Fruit fly (Drosophila melanogaster): Measurements from ENCODE around the gene jdp.

DNA sequence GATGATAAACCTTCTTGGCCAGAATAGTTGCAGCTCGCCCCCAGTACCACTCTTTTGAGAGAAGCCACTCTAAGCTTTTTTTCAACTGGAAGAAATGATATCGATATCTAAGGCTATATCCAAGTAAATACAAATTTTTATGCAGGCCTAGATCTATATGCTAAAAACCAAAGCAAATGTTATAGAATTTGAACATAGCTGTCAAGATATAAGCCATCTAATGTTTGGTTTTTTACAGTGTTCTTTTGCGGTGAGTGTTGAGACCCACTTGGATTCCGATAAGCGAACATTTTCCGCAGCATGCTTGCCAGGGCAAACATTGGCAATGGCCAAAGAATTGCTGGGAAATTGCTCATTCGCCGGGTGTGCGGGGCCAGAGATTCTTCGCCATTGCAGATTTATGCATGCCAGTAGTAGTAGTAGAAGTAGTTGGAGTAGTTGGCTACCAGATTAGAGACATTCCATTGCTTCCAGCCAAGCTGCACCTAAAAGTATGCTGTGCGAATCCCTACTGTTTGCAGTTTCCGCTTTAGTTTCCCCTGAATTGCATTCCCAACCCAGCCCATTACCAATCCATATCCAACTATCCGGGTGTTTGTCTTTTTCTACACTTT is 2.0 kb upstream of the jdp start:
- TF ChIP-seq Ets98B (GFP tag; IDR thresholded peaks at IDR 0.05) = no peak
- TF ChIP-seq Pif1A (GFP tag; optimal IDR thresholded peaks at IDR 0.05) = no peak
- TF ChIP-seq CG9948 (tag; optimal IDR thresholded peaks at IDR 0.05) = no peak
- TF ChIP-seq CG8301 (tag; optimal IDR thresholded peaks at IDR 0.05) = no peak
- no peak for TF ChIP-seq CG4496 (GFP tag; IDR thresholded peaks at IDR 0.05)
- TF ChIP-seq Pif1B (GFP tag; optimal IDR thresholded peaks at IDR 0.05) = no peak
- peak; percentile 0 for TF ChIP-seq CG14655 (GFP tag; optimal IDR thresholded peaks at IDR 0.05)
- no peak for TF ChIP-seq Snoo (tag; optimal IDR thresholded peaks at IDR 0.05)
- no peak for TF ChIP-seq EcR (GFP tag; optimal IDR thresholded peaks at IDR 0.05)
